Worm (Caenorhabditis elegans) whole organism, early embryonic: Measurements from ENCODE around the gene Y43F8C.11.

ENCODE experiments used
- ama-1 ChIP-seq: fragments of 150-350 bp; optimal IDR thresholded peaks from 2 replicates; lab custom pipeline; 2014
- ets-7 ChIP-seq: sonication (generic microtip); optimal IDR thresholded peaks from 2 replicates; lab custom pipeline; 2016; ENCODE audit warnings: missing genotype, missing genetic modification characterization, missing compliant biosample characterization
- pes-1 ChIP-seq: fragments of 200-800 bp; sonication (Bioruptor generic); IDR thresholded peaks from 2 replicates; pipeline ENCODE4 v1.3.6; 2022; ENCODE audit warnings: missing genetic modification reagents, missing genetic modification characterization, missing compliant biosample characterization
- scrt-1 ChIP-seq: fragments of 200-800 bp; sonication (Bioruptor generic); IDR thresholded peaks from 2 replicates; pipeline ENCODE4 v1.3.6; 2022; ENCODE audit warnings: missing genetic modification characterization, missing compliant biosample characterization
- tbx-11 ChIP-seq: fragments of 200-800 bp; sonication (Bioruptor generic); IDR thresholded peaks from 2 replicates; pipeline ENCODE4 v1.3.6; 2022; ENCODE audit warnings: missing genetic modification characterization, missing compliant biosample characterization
- tra-4 ChIP-seq: sonication (generic microtip); optimal IDR thresholded peaks from 2 replicates; lab custom pipeline; 2017; ENCODE audit warnings: missing genetic modification characterization, missing compliant biosample characterization

DNA sequence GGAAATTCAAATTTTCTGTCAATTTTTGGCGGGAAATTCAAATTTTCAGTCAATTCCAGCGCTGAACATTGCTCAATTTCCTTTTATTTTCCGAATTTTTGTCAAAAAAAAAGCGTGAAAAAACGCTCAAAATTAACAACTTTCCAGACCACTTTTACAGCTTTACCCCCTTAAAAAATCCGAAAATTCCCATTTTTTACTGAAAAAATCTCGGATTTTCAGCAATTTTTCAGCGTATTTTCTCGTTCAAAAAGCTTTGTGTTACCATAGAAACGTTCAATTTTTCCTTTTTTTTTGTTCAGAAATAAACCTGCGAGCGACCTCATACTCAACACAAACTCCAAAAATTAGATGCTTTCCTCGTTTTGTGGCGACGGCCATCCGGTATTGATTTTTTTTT, 4.5 kb downstream of the Y43F8C.11 start, which contains the start of gene mrp-7:
- TF ChIP-seq scrt-1 (no peak), ets-7 (no peak), tra-4 (tag; lab: Kevin White, UChicago) (no peak), ama-1 (lab: Kevin White, UChicago) (no peak), pes-1 (GFP tag; lab: Robert Waterston, UW) (no peak), tbx-11 (GFP tag; lab: Robert Waterston, UW) (no peak)
